Fruit fly (Drosophila melanogaster) whole organism, embryonic: Measurements from ENCODE around the gene Orct2.

Experiments used
- Bgb ChIP-seq: fragments of 200-800 bp; sonication (Bioruptor generic); IDR thresholded peaks from 2 replicates; pipeline ENCODE4 v1.3.6; 2022; ENCODE audit warnings: missing biosample characterization, missing genetic modification characterization; ENCODE audit not compliant: partially characterized antibody
- CG10366 ChIP-seq: fragments of 200-800 bp; sonication (Bioruptor generic); IDR thresholded peaks from 2 replicates; pipeline ENCODE4 v1.3.6; 2022; ENCODE audit warnings: missing biosample characterization, missing genetic modification characterization
- CG11093 ChIP-seq: fragments of 200-800 bp; sonication (Bioruptor generic); IDR thresholded peaks from 3 replicates; pipeline ENCODE4 v1.3.6; 2022; ENCODE audit warnings: missing biosample characterization, missing genetic modification characterization
- CG1233 ChIP-seq: fragments of 200-800 bp; sonication (Bioruptor generic); optimal IDR thresholded peaks from 4 replicates; lab custom pipeline; 2018; ENCODE audit warnings: missing biosample characterization, mild to moderate bottlenecking, missing genetic modification characterization
- CG14667 ChIP-seq: fragments of 200-800 bp; sonication (Bioruptor generic); IDR thresholded peaks from 2 replicates; pipeline ENCODE4 v1.3.6; 2022; ENCODE audit warnings: missing biosample characterization, missing genetic modification characterization
- CG2199 ChIP-seq: fragments of 200-800 bp; sonication (Bioruptor generic); IDR thresholded peaks from 3 replicates; pipeline ENCODE4 v1.3.6; 2022; ENCODE audit warnings: missing biosample characterization, missing genetic modification characterization
- CG31365 ChIP-seq: fragments of 200-800 bp; sonication (Bioruptor generic); optimal IDR thresholded peaks from 2 replicates; lab custom pipeline; 2018; ENCODE audit warnings: missing biosample characterization, mild to moderate bottlenecking, missing genetic modification characterization
- CG31388 ChIP-seq: fragments of 200-800 bp; sonication (Bioruptor generic); optimal IDR thresholded peaks from 2 replicates; lab custom pipeline; 2016; ENCODE audit warnings: missing biosample characterization, missing genetic modification characterization
- CG3163 ChIP-seq: fragments of 200-800 bp; sonication (Bioruptor generic); optimal IDR thresholded peaks from 3 replicates; lab custom pipeline; 2016; ENCODE audit warnings: missing biosample characterization, missing genetic modification characterization
- CG4854 ChIP-seq: fragments of 200-800 bp; sonication (Bioruptor generic); optimal IDR thresholded peaks from 2 replicates; lab custom pipeline; 2016; ENCODE audit warnings: missing biosample characterization, missing genetic modification characterization, inconsistent platforms
- CG5180 ChIP-seq: fragments of 200-800 bp; sonication (Bioruptor generic); optimal IDR thresholded peaks from 3 replicates; lab custom pipeline; 2017; ENCODE audit warnings: missing biosample characterization, missing genetic modification characterization, mild to moderate bottlenecking, moderate library complexity, missing genetic modification reagents
- CG5245 ChIP-seq: fragments of 200-800 bp; sonication (Bioruptor generic); optimal IDR thresholded peaks from 3 replicates; lab custom pipeline; 2016; ENCODE audit warnings: missing biosample characterization, missing genetic modification characterization
- CG6175 ChIP-seq: fragments of 200-800 bp; sonication (Bioruptor generic); IDR thresholded peaks from 3 replicates; pipeline ENCODE4 v1.3.6; 2022; ENCODE audit warnings: missing biosample characterization, missing genetic modification characterization
- CG6683 ChIP-seq: fragments of 200-800 bp; sonication (Bioruptor generic); optimal IDR thresholded peaks from 2 replicates; lab custom pipeline; 2017; ENCODE audit warnings: missing biosample characterization, mild to moderate bottlenecking, missing genetic modification characterization, missing genetic modification reagents
- CG6689 ChIP-seq: fragments of 200-800 bp; sonication (Bioruptor generic); IDR thresholded peaks from 2 replicates; pipeline ENCODE4 v1.3.6; 2022; ENCODE audit warnings: missing biosample characterization, missing genetic modification characterization
- CG7372 ChIP-seq: fragments of 200-800 bp; sonication (Bioruptor generic); IDR thresholded peaks from 2 replicates; pipeline ENCODE4 v1.3.6; 2022; ENCODE audit warnings: missing biosample characterization, missing genetic modification characterization
- CG9609 ChIP-seq: fragments of 200-800 bp; sonication (Bioruptor generic); optimal IDR thresholded peaks from 3 replicates; lab custom pipeline; 2016; ENCODE audit warnings: missing biosample characterization, missing genetic modification characterization
- CG9876 ChIP-seq: fragments of 200-800 bp; sonication (Bioruptor generic); optimal IDR thresholded peaks from 2 replicates; lab custom pipeline; 2016; ENCODE audit warnings: missing biosample characterization, missing genetic modification characterization
- CTCF ChIP-seq: fragments of 200-800 bp; sonication (Bioruptor generic); optimal IDR thresholded peaks from 2 replicates; lab custom pipeline; 2017; ENCODE audit warnings: missing biosample characterization, mild to moderate bottlenecking, missing genetic modification characterization, moderate library complexity
- CkIIα-i1 ChIP-seq: fragments of 200-800 bp; sonication (Bioruptor generic); IDR thresholded peaks from 2 replicates; pipeline ENCODE4 v1.3.6; 2022; ENCODE audit warnings: missing biosample characterization, missing genetic modification characterization
- Dll ChIP-seq: fragments of 200-800 bp; sonication (Bioruptor generic); IDR thresholded peaks from 4 replicates; pipeline ENCODE4 v1.3.6; 2022; ENCODE audit warnings: missing biosample characterization, missing genetic modification characterization; ENCODE audit not compliant: partially characterized antibody
- Hr78 ChIP-seq, 2 experiments: fragments of 200-800 bp in 1 of 2; fragments of >200 bp in 1 of 2; sonication (Bioruptor generic) in 1 of 2; optimal IDR thresholded peaks; 2 replicates each; lab custom pipeline; 2017 to 2019; ENCODE audit warnings: missing biosample characterization in 2 of 2, missing genetic modification characterization in 2 of 2, mild to moderate bottlenecking in 1 of 2, moderate library complexity in 1 of 2
- Jarid2 ChIP-seq: fragments of 200-800 bp; sonication (Bioruptor generic); optimal IDR thresholded peaks from 3 replicates; lab custom pipeline; 2017; ENCODE audit warnings: mild to moderate bottlenecking, missing biosample characterization, missing genetic modification reagents, missing genetic modification characterization
- Lpt ChIP-seq: fragments of >200 bp; optimal IDR thresholded peaks from 2 replicates; lab custom pipeline; 2018; ENCODE audit warnings: missing biosample characterization, missing genetic modification characterization
- MTF-1 ChIP-seq: fragments of 200-800 bp; sonication (Bioruptor generic); optimal IDR thresholded peaks from 2 replicates; lab custom pipeline; 2018; ENCODE audit warnings: missing biosample characterization, mild to moderate bottlenecking, missing genetic modification characterization, borderline replicate concordance
- Mes4 ChIP-seq: fragments of 200-800 bp; sonication (Bioruptor generic); optimal IDR thresholded peaks from 2 replicates; lab custom pipeline; 2016; ENCODE audit warnings: missing biosample characterization, missing genetic modification characterization
- NC2β ChIP-seq: fragments of 200-800 bp; sonication (Bioruptor generic); optimal IDR thresholded peaks from 2 replicates; lab custom pipeline; 2016; ENCODE audit warnings: missing biosample characterization, missing genetic modification characterization
- NfI ChIP-seq: fragments of 200-800 bp; sonication (Bioruptor generic); optimal IDR thresholded peaks from 3 replicates; lab custom pipeline; 2018; ENCODE audit warnings: missing biosample characterization, mild to moderate bottlenecking, missing genetic modification characterization, moderate library complexity
- Optix ChIP-seq: fragments of 200-800 bp; sonication (Bioruptor generic); IDR thresholded peaks from 3 replicates; pipeline ENCODE4 v1.3.6; 2022; ENCODE audit warnings: missing biosample characterization, missing genetic modification characterization
- Scr ChIP-seq: fragments of 200-800 bp; sonication (Bioruptor generic); IDR thresholded peaks from 2 replicates; pipeline ENCODE4 v1.3.6; 2022; ENCODE audit warnings: missing biosample characterization, missing genetic modification characterization; ENCODE audit not compliant: partially characterized antibody
- Taf1 ChIP-seq: fragments of 200-800 bp; sonication (Bioruptor generic); IDR thresholded peaks from 2 replicates; pipeline ENCODE4 v1.3.6; 2022; ENCODE audit warnings: missing biosample characterization, missing genetic modification characterization
- Usf ChIP-seq: fragments of 200-800 bp; sonication (Bioruptor generic); optimal IDR thresholded peaks from 2 replicates; lab custom pipeline; 2017; ENCODE audit warnings: missing genotype, missing biosample characterization, missing genetic modification characterization
- dimm ChIP-seq: fragments of 200-800 bp; sonication (Bioruptor generic); IDR thresholded peaks from 2 replicates; pipeline ENCODE4 v1.3.6; 2022; ENCODE audit warnings: missing biosample characterization, missing genetic modification characterization
- fd102C ChIP-seq: fragments of 200-800 bp; sonication (Bioruptor generic); optimal IDR thresholded peaks from 2 replicates; lab custom pipeline; 2018; ENCODE audit warnings: missing biosample characterization, mild to moderate bottlenecking, missing genetic modification characterization, moderate library complexity
- gce ChIP-seq: fragments of 200-800 bp; sonication (Bioruptor generic); IDR thresholded peaks from 3 replicates; pipeline ENCODE4 v1.3.6; 2022; ENCODE audit warnings: missing biosample characterization, missing genetic modification characterization
- gfzf ChIP-seq: fragments of 200-800 bp; sonication (Bioruptor generic); optimal IDR thresholded peaks from 2 replicates; lab custom pipeline; 2016; ENCODE audit warnings: missing biosample characterization, mild to moderate bottlenecking, missing genetic modification characterization, moderate library complexity
- insv ChIP-seq, 2 experiments: fragments of 200-800 bp; sonication (Bioruptor generic); optimal IDR thresholded peaks; 3 replicates each; lab custom pipeline; 2016 to 2018; ENCODE audit warnings: missing biosample characterization in 2 of 2, missing genetic modification characterization in 2 of 2
- jigr1 ChIP-seq: fragments of 200-800 bp; sonication (Bioruptor generic); IDR thresholded peaks from 3 replicates; pipeline ENCODE4 v1.3.6; 2022; ENCODE audit warnings: missing biosample characterization, missing genetic modification characterization
- kah ChIP-seq: fragments of 200-800 bp; sonication (Bioruptor generic); optimal IDR thresholded peaks from 2 replicates; lab custom pipeline; 2018; ENCODE audit warnings: missing biosample characterization, mild to moderate bottlenecking, missing genetic modification characterization
- nom ChIP-seq: fragments of 200-800 bp; sonication (Bioruptor generic); optimal IDR thresholded peaks from 2 replicates; lab custom pipeline; 2017; ENCODE audit warnings: missing biosample characterization, missing genetic modification characterization, mild to moderate bottlenecking, moderate library complexity, missing genetic modification reagents
- pan ChIP-seq, 4 experiments: fragments of >200 bp in 3 of 4; fragments of 200-800 bp in 1 of 4; sonication (Bioruptor generic) in 1 of 4; optimal IDR thresholded peaks in 3 of 4; IDR thresholded peaks in 1 of 4; 2 replicates each; pipeline versions ENCODE4 v1.3.6 to Lab custom; 2017 to 2022; ENCODE audit warnings: missing biosample characterization in 2 of 4, missing genetic modification characterization in 2 of 4, mixed read lengths in 1 of 4
- psq ChIP-seq: fragments of 200-800 bp; sonication (Bioruptor generic); optimal IDR thresholded peaks from 2 replicates; lab custom pipeline; 2017; ENCODE audit warnings: missing biosample characterization, missing genetic modification characterization
- sisA ChIP-seq: fragments of 200-800 bp; sonication (Bioruptor generic); IDR thresholded peaks from 2 replicates; pipeline ENCODE4 v1.3.6; 2022; ENCODE audit warnings: missing biosample characterization, missing genetic modification characterization
- sr ChIP-seq: fragments of 200-800 bp; sonication (Bioruptor generic); IDR thresholded peaks from 3 replicates; pipeline ENCODE4 v1.3.6; 2022; ENCODE audit warnings: missing biosample characterization, missing genetic modification characterization
- ssp ChIP-seq: fragments of 200-800 bp; sonication (Bioruptor generic); IDR thresholded peaks from 2 replicates; pipeline ENCODE4 v1.3.6; 2022; ENCODE audit warnings: missing biosample characterization, missing genetic modification characterization
- tin ChIP-seq: fragments of 200-800 bp; sonication (Bioruptor generic); optimal IDR thresholded peaks from 3 replicates; lab custom pipeline; 2016; ENCODE audit warnings: missing biosample characterization, missing genetic modification characterization
- vnd ChIP-seq: fragments of 200-800 bp; sonication (Bioruptor generic); IDR thresholded peaks from 3 replicates; pipeline ENCODE4 v1.3.6; 2022; ENCODE audit warnings: missing biosample characterization, missing genetic modification characterization; ENCODE audit not compliant: partially characterized antibody
- wor ChIP-seq: fragments of 200-800 bp; sonication (Bioruptor generic); IDR thresholded peaks from 2 replicates; pipeline ENCODE4 v1.3.6; 2022; ENCODE audit warnings: missing biosample characterization, missing genetic modification characterization

Gene Orct2

dm6 chr3R:24295556-24296465, 23.0 kb downstream of the Orct2 start (continued):
- TF ChIP-seq Optix (GFP tag; lab: Robert Waterston, UW) = peak; percentile 58
- no peak for TF ChIP-seq sr (GFP tag; lab: Robert Waterston, UW)
- no peak for TF ChIP-seq Hr78 (GFP tag; optimal IDR thresholded peaks at IDR 0.05; lab: Kevin White, UChicago)
- peak; percentile 56 for TF ChIP-seq CG4854
- TF ChIP-seq CG6689 = peak; percentile 80
- no peak for TF ChIP-seq CG5180 (GFP tag; lab: Kevin White, UChicago)
- TF ChIP-seq CG31388 (GFP tag; lab: Kevin White, UChicago) = peak; percentile 22
- no peak for TF ChIP-seq vnd
- no peak for TF ChIP-seq Jarid2 (GFP tag; lab: Kevin White, UChicago)
- no peak for TF ChIP-seq psq (GFP tag; lab: Kevin White, UChicago)
- peak; percentile 61 for TF ChIP-seq fd102C (GFP tag; lab: Kevin White, UChicago)
- no peak for TF ChIP-seq CTCF (GFP tag; lab: Kevin White, UChicago)
- peak; percentile 46 for TF ChIP-seq ssp (GFP tag; lab: Robert Waterston, UW)
- peak; percentile 77 for TF ChIP-seq CG7372 (GFP tag; lab: Robert Waterston, UW)
- peak; percentile 72 for TF ChIP-seq MTF-1 (GFP tag; lab: Kevin White, UChicago)
- TF ChIP-seq wor (GFP tag; lab: Robert Waterston, UW) = peak; percentile 44; the same call in 1 of the 2 replicates
- TF ChIP-seq insv (GFP tag; optimal IDR thresholded peaks at IDR 0.05; lab: Kevin White, UChicago) = no peak
- peak; percentile 62; the same call in 1 of the 3 replicates for TF ChIP-seq gce (GFP tag; lab: Robert Waterston, UW)
- peak; percentile 54 for TF ChIP-seq NC2β (GFP tag; lab: Kevin White, UChicago)
- peak; percentile 75 for TF ChIP-seq CG10366 (GFP tag; lab: Robert Waterston, UW)
- TF ChIP-seq gfzf = no peak
- peak; percentile 58 for TF ChIP-seq Usf (GFP tag; lab: Kevin White, UChicago)
- TF ChIP-seq kah (GFP tag; lab: Kevin White, UChicago) = peak; percentile 44
- peak; percentile 83 for TF ChIP-seq NfI (GFP tag; lab: Kevin White, UChicago)
- no peak for TF ChIP-seq Lpt (GFP tag; lab: Kevin White, UChicago)
- no peak for TF ChIP-seq CG2199
- TF ChIP-seq CG9876 (GFP tag; lab: Kevin White, UChicago) = no peak
- peak; percentile 82 for TF ChIP-seq Taf1
- no peak for TF ChIP-seq CG6683 (GFP tag; lab: Kevin White, UChicago)
- no peak for TF ChIP-seq CG31365 (tag; lab: Kevin White, UChicago)
- TF ChIP-seq CG11093 = peak; percentile 69; the same call in 2 of the 3 replicates
- peak; percentile 72; the same call in 2 of the 3 replicates for TF ChIP-seq CG6175
- peak; percentile 34 for TF ChIP-seq CG3163 (GFP tag; lab: Kevin White, UChicago)
- peak; percentile 41; the same call in 1 of the 2 replicates for TF ChIP-seq dimm (GFP tag; lab: Robert Waterston, UW)
- TF ChIP-seq jigr1 = no peak
- peak; percentile 69 for TF ChIP-seq CG14667 (GFP tag; lab: Robert Waterston, UW)
- no peak for TF ChIP-seq Bgb (GFP tag; lab: Robert Waterston, UW)
- no peak for TF ChIP-seq pan (optimal IDR thresholded peaks at IDR 0.05; lab: Kevin White, UChicago)
- peak in 1 of 2 experiments; percentile 88 for TF ChIP-seq pan (GFP tag; optimal IDR thresholded peaks at IDR 0.05 in 1 of 2, IDR thresholded peaks at IDR 0.05 in 1 of 2)
- peak; percentile 72 for TF ChIP-seq CG1233 (GFP tag; lab: Kevin White, UChicago)
- TF ChIP-seq Dll (GFP tag; lab: Robert Waterston, UW) = no peak
- no peak for TF ChIP-seq Scr
- TF ChIP-seq Mes4 (GFP tag; lab: Kevin White, UChicago) = peak; percentile 34
- 0 out of 2 replicates have a peak, but pooled peaks have one; percentile 30 for TF ChIP-seq CkIIα-i1 (GFP tag; lab: Robert Waterston, UW)
- peak; percentile 66 for TF ChIP-seq CG5245 (GFP tag; lab: Kevin White, UChicago)
- peak; percentile 81 for TF ChIP-seq tin (GFP tag; lab: Kevin White, UChicago)
- TF ChIP-seq sisA = peak; percentile 67
- peak; percentile 91 for TF ChIP-seq nom (GFP tag; lab: Kevin White, UChicago)
- TF ChIP-seq CG9609 (GFP tag; lab: Kevin White, UChicago) = peak; percentile 46
